Fruit fly (Drosophila melanogaster) whole organism, embryonic: ENCODE data around the gene Fer2LCH.

Source experiments
- BtbVII ChIP-seq: fragments of 200-800 bp; sonication (Bioruptor generic); optimal IDR thresholded peaks from 3 replicates; lab custom pipeline; 2017; ENCODE audit warnings: missing biosample characterization, mild to moderate bottlenecking, missing genetic modification characterization
- CG10366 ChIP-seq: fragments of 200-800 bp; sonication (Bioruptor generic); IDR thresholded peaks from 2 replicates; pipeline ENCODE4 v1.3.6; 2022; ENCODE audit warnings: missing biosample characterization, missing genetic modification characterization
- CG1647 ChIP-seq: fragments of 200-800 bp; sonication (Bioruptor generic); optimal IDR thresholded peaks from 3 replicates; lab custom pipeline; 2016; ENCODE audit warnings: missing biosample characterization, missing genetic modification characterization
- CG34224 ChIP-seq: fragments of 200-800 bp; sonication (Bioruptor generic); IDR thresholded peaks from 3 replicates; pipeline ENCODE4 v1.3.6; 2022; ENCODE audit warnings: missing biosample characterization, missing genetic modification characterization; ENCODE audit not compliant: partially characterized antibody
- CG6854 ChIP-seq: fragments of 200-800 bp; sonication (Bioruptor generic); optimal IDR thresholded peaks from 3 replicates; lab custom pipeline; 2017; ENCODE audit warnings: missing biosample characterization, mild to moderate bottlenecking, missing genetic modification characterization
- CG7839 ChIP-seq: fragments of 200-800 bp; sonication (Bioruptor generic); optimal IDR thresholded peaks from 3 replicates; lab custom pipeline; 2018; ENCODE audit warnings: missing biosample characterization, mild to moderate bottlenecking, missing genetic modification characterization, moderate library complexity
- cwo ChIP-seq: fragments of 200-800 bp; sonication (Bioruptor generic); optimal IDR thresholded peaks from 3 replicates; lab custom pipeline; 2017; ENCODE audit warnings: missing biosample characterization, missing genetic modification characterization, mild to moderate bottlenecking, moderate library complexity, missing genetic modification reagents
- kay ChIP-seq: fragments of 200-800 bp; sonication (Bioruptor generic); optimal IDR thresholded peaks from 2 replicates; lab custom pipeline; 2016; ENCODE audit warnings: missing biosample characterization, missing genetic modification characterization
- sisA ChIP-seq: fragments of 200-800 bp; sonication (Bioruptor generic); IDR thresholded peaks from 2 replicates; pipeline ENCODE4 v1.3.6; 2022; ENCODE audit warnings: missing biosample characterization, missing genetic modification characterization

- TF ChIP-seq kay, result peak; percentile 99
- peak; percentile 86 for TF ChIP-seq sisA
- peak; percentile 94 for TF ChIP-seq BtbVII (GFP tag; lab: Kevin White, UChicago)
- no peak for TF ChIP-seq CG34224
- TF ChIP-seq CG6854 (GFP tag; lab: Kevin White, UChicago), result peak; percentile 96
- TF ChIP-seq CG1647 (GFP tag; lab: Kevin White, UChicago), result peak; percentile 91
- TF ChIP-seq CG7839 (tag; lab: Kevin White, UChicago), result peak; percentile 97
- peak; percentile 94 for TF ChIP-seq cwo (GFP tag; lab: Kevin White, UChicago)
- TF ChIP-seq CG10366, result peak; percentile 88
Observed at dm6 chr3R:30388215-30388871, 739 bp downstream of the Fer2LCH start.
